Worm (Caenorhabditis elegans): ENCODE measurements around the gene igdb-2.
"Not testable (repeated sequence)": the region's sequence is repeated elsewhere in the genome, so short reads cannot be mapped to it uniquely, and the experiment has no call there.

The igdb-2 gene

DNA sequence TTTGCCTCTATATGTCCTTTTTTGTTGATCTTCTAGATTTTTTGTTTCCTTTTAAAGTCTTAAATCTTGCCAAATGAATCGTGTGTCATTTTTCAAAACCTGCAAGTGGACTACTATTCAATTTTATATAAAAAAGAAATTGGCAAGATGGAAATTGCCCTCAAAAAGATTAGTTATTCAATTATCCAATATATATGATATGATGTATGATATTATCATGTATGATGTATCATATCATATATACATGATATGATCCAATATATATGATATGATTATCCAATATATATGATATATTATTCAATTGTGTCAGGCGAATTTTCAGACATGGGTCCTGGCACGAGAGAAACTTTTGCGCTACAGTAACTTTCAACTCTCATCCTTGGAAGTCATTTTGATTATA is 26.7 kb downstream of the igdb-2 start, which contains the start of gene sru-20:
Gene sru-20 (plus strand): TSS at position 301 of the 400 bp plus-strand sequence.
- TF ChIP-seq pes-1 (GFP tag; IDR thresholded peaks at IDR 0.05) (no peak), flt-1 (GFP tag; IDR thresholded peaks at IDR 0.05) (no peak), F13C5.2 (tag; optimal IDR thresholded peaks at IDR 0.05) (no peak), ceh-36 (tag; optimal IDR thresholded peaks at IDR 0.05) (no peak), scrt-1 (GFP tag; IDR thresholded peaks at IDR 0.05) (no peak), tbx-37 (GFP tag; conservative IDR thresholded peaks at IDR 0.05) (no peak), hmbx-1 (tag; optimal IDR thresholded peaks at IDR 0.05) (no peak)

ce11 chrIV:12498238-12498637 is 29.8 kb downstream of the igdb-2 start, which contains the start of gene sru-19:
TSS of gene sru-19 (plus strand) at chrIV:12498538.
- no peak for TF ChIP-seq hnd-1 (tag; optimal IDR thresholded peaks at IDR 0.05)
- TF ChIP-seq flt-1 (GFP tag; IDR thresholded peaks at IDR 0.05), result no peak
- TF ChIP-seq pes-1 (GFP tag; IDR thresholded peaks at IDR 0.05), result no peak
- no peak for TF ChIP-seq aly-1 (tag; optimal IDR thresholded peaks at IDR 0.05)
- no peak for TF ChIP-seq tbx-37 (GFP tag; conservative IDR thresholded peaks at IDR 0.05)
- TF ChIP-seq ceh-13 (GFP tag; optimal IDR thresholded peaks at IDR 0.05), result no peak
- no peak for TF ChIP-seq scrt-1 (GFP tag; IDR thresholded peaks at IDR 0.05)
- no peak for TF ChIP-seq F13C5.2 (tag; optimal IDR thresholded peaks at IDR 0.05)
- no peak for TF ChIP-seq hmbx-1 (tag; optimal IDR thresholded peaks at IDR 0.05)
- TF ChIP-seq ceh-36 (tag; optimal IDR thresholded peaks at IDR 0.05), result no peak
- TF ChIP-seq sea-1 (GFP tag; conservative IDR thresholded peaks at IDR 0.05), result no peak
- no peak for TF ChIP-seq hmg-4 (GFP tag; optimal IDR thresholded peaks at IDR 0.05)
- no peak for TF ChIP-seq tbx-11 (GFP tag; IDR thresholded peaks at IDR 0.05)
- TF ChIP-seq ama-1 (optimal IDR thresholded peaks at IDR 0.05), result no peak
- no peak for TF ChIP-seq ets-7 (tag; optimal IDR thresholded peaks at IDR 0.05)
- TF ChIP-seq B0310.2 (tag; optimal IDR thresholded peaks at IDR 0.05), result no peak
- no peak for TF ChIP-seq tra-4 (tag; optimal IDR thresholded peaks at IDR 0.05)

ce11 chrIV:12501956-12502355 is 33.5 kb downstream of the igdb-2 start, which contains the start of gene sru-18:
TSS of gene sru-18 (plus strand) at chrIV:12502256.
- no peak for TF ChIP-seq flt-1 (GFP tag; IDR thresholded peaks at IDR 0.05)
- TF ChIP-seq ceh-13 (GFP tag; optimal IDR thresholded peaks at IDR 0.05), result no peak
- no peak for TF ChIP-seq ceh-36 (tag; optimal IDR thresholded peaks at IDR 0.05)
- no peak for TF ChIP-seq pes-1 (GFP tag; IDR thresholded peaks at IDR 0.05)
- no peak for TF ChIP-seq aly-1 (tag; optimal IDR thresholded peaks at IDR 0.05)
- TF ChIP-seq tra-4 (tag; optimal IDR thresholded peaks at IDR 0.05), result no peak
- TF ChIP-seq ama-1 (optimal IDR thresholded peaks at IDR 0.05), result no peak
- TF ChIP-seq tbx-37 (GFP tag; conservative IDR thresholded peaks at IDR 0.05), result no peak
- no peak for TF ChIP-seq B0310.2 (tag; optimal IDR thresholded peaks at IDR 0.05)
- no peak for TF ChIP-seq sea-1 (GFP tag; conservative IDR thresholded peaks at IDR 0.05)
- TF ChIP-seq ets-7 (tag; optimal IDR thresholded peaks at IDR 0.05), result no peak
- TF ChIP-seq F13C5.2 (tag; optimal IDR thresholded peaks at IDR 0.05), result no peak
- TF ChIP-seq hnd-1 (tag; optimal IDR thresholded peaks at IDR 0.05), result no peak

DNA sequence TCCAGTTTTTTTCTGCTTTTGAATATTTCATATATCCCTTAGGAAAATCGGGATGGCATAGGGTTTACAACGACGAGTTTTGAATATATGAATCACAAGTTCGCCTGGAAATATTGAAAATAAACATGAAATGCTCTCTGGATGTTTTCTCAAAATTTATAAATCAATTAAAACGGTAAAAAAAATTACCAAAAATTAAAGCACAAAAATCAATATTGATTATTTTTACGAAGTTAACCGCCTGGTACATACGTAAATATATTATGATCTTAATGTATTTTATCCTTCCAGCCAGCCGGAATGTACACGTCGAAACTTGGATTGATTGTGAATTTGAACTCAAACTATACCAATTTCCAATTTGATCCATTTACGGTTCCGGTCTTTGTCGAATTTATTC is 36.9 kb downstream of the igdb-2 start, which contains the start of gene sru-17:
Gene sru-17 (plus strand): TSS at position 301 of the 400 bp plus-strand sequence.
- TF ChIP-seq scrt-1 (GFP tag; IDR thresholded peaks at IDR 0.05); tbx-11 (GFP tag; IDR thresholded peaks at IDR 0.05); ceh-36 (tag; optimal IDR thresholded peaks at IDR 0.05): not testable (repeated sequence)

- TF ChIP-seq tbx-37 (GFP tag; conservative IDR thresholded peaks at IDR 0.05) (no peak), sea-1 (GFP tag; conservative IDR thresholded peaks at IDR 0.05) (no peak), F13C5.2 (tag; optimal IDR thresholded peaks at IDR 0.05) (no peak), B0310.2 (tag; optimal IDR thresholded peaks at IDR 0.05) (no peak), flt-1 (GFP tag; IDR thresholded peaks at IDR 0.05) (no peak), tbx-11 (GFP tag; IDR thresholded peaks at IDR 0.05) (no peak), ets-7 (tag; optimal IDR thresholded peaks at IDR 0.05) (no peak), ama-1 (optimal IDR thresholded peaks at IDR 0.05) (no peak), ceh-36 (tag; optimal IDR thresholded peaks at IDR 0.05) (no peak), scrt-1 (GFP tag; IDR thresholded peaks at IDR 0.05) (no peak), hmbx-1 (tag; optimal IDR thresholded peaks at IDR 0.05) (no peak)
Observed at ce11 chrIV:12520150-12520549, 51.7 kb downstream of the igdb-2 start, which contains the start of gene tsp-4. TSS of gene tsp-4 (minus strand) at chrIV:12520250.

DNA sequence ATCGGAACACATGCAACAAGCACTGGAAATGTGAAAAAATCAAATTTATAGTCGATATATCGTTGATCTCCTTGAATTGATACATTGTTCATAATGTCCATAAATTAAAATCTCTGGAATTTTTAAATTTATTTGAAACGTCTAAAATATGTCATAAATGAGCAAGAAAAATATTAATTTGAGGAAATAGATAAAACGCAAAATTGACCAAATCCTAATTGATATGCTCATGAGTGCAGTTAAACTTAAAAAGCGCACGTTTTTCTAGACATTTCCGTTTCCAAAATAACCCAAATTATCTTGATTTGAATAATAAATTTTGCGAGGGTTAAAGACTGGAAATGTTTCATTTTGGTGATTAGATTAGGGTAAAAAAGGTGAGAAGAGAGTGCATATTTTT is 54.1 kb downstream of the igdb-2 start, which contains the start of gene sru-13:
Gene sru-13 (minus strand): TSS at position 101 of the 400 bp plus-strand sequence.
- TF ChIP-seq flt-1 (GFP tag; IDR thresholded peaks at IDR 0.05), result no peak
- no peak for TF ChIP-seq hmg-4 (GFP tag; optimal IDR thresholded peaks at IDR 0.05)
- TF ChIP-seq hmbx-1 (tag; optimal IDR thresholded peaks at IDR 0.05), result no peak
- TF ChIP-seq scrt-1 (GFP tag; IDR thresholded peaks at IDR 0.05), result no peak
- TF ChIP-seq sea-1 (GFP tag; conservative IDR thresholded peaks at IDR 0.05), result no peak
- TF ChIP-seq hnd-1 (tag; optimal IDR thresholded peaks at IDR 0.05), result no peak
- TF ChIP-seq F13C5.2 (tag; optimal IDR thresholded peaks at IDR 0.05), result no peak
- no peak for TF ChIP-seq ama-1 (optimal IDR thresholded peaks at IDR 0.05)
- no peak for TF ChIP-seq ets-7 (tag; optimal IDR thresholded peaks at IDR 0.05)
- TF ChIP-seq aly-1 (tag; optimal IDR thresholded peaks at IDR 0.05), result no peak
- TF ChIP-seq tra-4 (tag; optimal IDR thresholded peaks at IDR 0.05), result no peak
- TF ChIP-seq ceh-13 (GFP tag; optimal IDR thresholded peaks at IDR 0.05), result no peak

All from whole organism, early embryonic.